Worm (Caenorhabditis elegans) whole organism, mixed stage, embryonic: Measurements from ENCODE around the gene F22F4.9.

Experiments used
- ces-1 ChIP-seq: fragments of 150-350 bp; optimal IDR thresholded peaks from 2 replicates; lab custom pipeline; 2014; ENCODE audit warnings: missing biosample characterization, missing genetic modification reagents, missing genetic modification characterization
- elt-1 ChIP-seq: sonication (generic microtip); optimal IDR thresholded peaks from 2 replicates; lab custom pipeline; 2017; ENCODE audit warnings: missing genetic modification characterization, mild to moderate bottlenecking, missing compliant biosample characterization, antibody characterized with exemption, moderate library complexity, borderline replicate concordance; ENCODE audit not compliant: insufficient read depth
- elt-3 ChIP-seq: fragments of 150-350 bp; optimal IDR thresholded peaks from 2 replicates; lab custom pipeline; 2014; ENCODE audit warnings: missing biosample characterization, missing genetic modification characterization
- ham-2 ChIP-seq: fragments of 200-800 bp; sonication (Bioruptor generic); optimal IDR thresholded peaks from 2 replicates; lab custom pipeline; 2018; ENCODE audit warnings: mild to moderate bottlenecking, missing genetic modification characterization, missing compliant biosample characterization
- lin-13 ChIP-seq: fragments of 150-350 bp; optimal IDR thresholded peaks from 2 replicates; lab custom pipeline; 2014; ENCODE audit warnings: missing biosample characterization, missing genetic modification characterization
- lin-32 ChIP-seq: fragments of 200-800 bp; sonication (Bioruptor generic); optimal IDR thresholded peaks from 2 replicates; lab custom pipeline; 2018; ENCODE audit warnings: mild to moderate bottlenecking, missing genetic modification characterization, missing compliant biosample characterization
- lsy-2 ChIP-seq: fragments of 150-350 bp; optimal IDR thresholded peaks from 2 replicates; lab custom pipeline; 2014; ENCODE audit warnings: missing biosample characterization, missing genetic modification characterization
- mab-5 ChIP-seq: fragments of 150-350 bp; optimal IDR thresholded peaks from 2 replicates; lab custom pipeline; 2014; ENCODE audit warnings: missing biosample characterization, missing genetic modification characterization
- nhr-28 ChIP-seq: fragments of 150-350 bp; optimal IDR thresholded peaks from 2 replicates; lab custom pipeline; 2014; ENCODE audit warnings: missing biosample characterization, missing genetic modification characterization
- nhr-76 ChIP-seq: sonication (generic microtip); optimal IDR thresholded peaks from 2 replicates; lab custom pipeline; 2017; ENCODE audit warnings: missing biosample characterization, missing genetic modification characterization
- pha-4 ChIP-seq: fragments of 150-350 bp; optimal IDR thresholded peaks from 2 replicates; lab custom pipeline; 2018; ENCODE audit warnings: missing biosample characterization, missing genetic modification reagents, missing genetic modification characterization
- sem-2 ChIP-seq: fragments of 200-800 bp; sonication (Bioruptor generic); optimal IDR thresholded peaks from 2 replicates; lab custom pipeline; 2018; ENCODE audit warnings: mild to moderate bottlenecking, missing genetic modification characterization, missing compliant biosample characterization
- snpc-4 ChIP-seq: fragments of 150-350 bp; optimal IDR thresholded peaks from 2 replicates; lab custom pipeline; 2014; ENCODE audit warnings: missing biosample characterization, missing genetic modification characterization
- unc-62 ChIP-seq: fragments of 150-350 bp; optimal IDR thresholded peaks from 2 replicates; lab custom pipeline; 2014; ENCODE audit warnings: missing biosample characterization, missing genetic modification reagents, missing genetic modification characterization

- TF ChIP-seq pha-4 (tag; lab: Kevin White, UChicago) (no peak), ces-1 (GFP tag; lab: Kevin White, UChicago) (no peak), snpc-4 (tag; lab: Kevin White, UChicago) (no peak), mab-5 (tag; lab: Kevin White, UChicago) (no peak), elt-1 (tag; lab: Kevin White, UChicago) (no peak), nhr-76 (no peak), elt-3 (no peak), unc-62 (no peak), nhr-28 (no peak), lin-13 (tag; lab: Kevin White, UChicago) (no peak), sem-2 (GFP tag; lab: Kevin White, UChicago) (no peak), lsy-2 (tag; lab: Kevin White, UChicago) (no peak), ham-2 (GFP tag; lab: Kevin White, UChicago) (no peak), lin-32 (no peak)
These were observed 23.6 kb downstream of the F22F4.9 start for ce11 chrX:5975726-5976125.
